Worm (Caenorhabditis elegans) whole organism, L1 larva: ENCODE measurements around the gene srlf-13.

ENCODE experiments used
- C16A3.4 ChIP-seq: fragments of 150-350 bp; optimal IDR thresholded peaks from 2 replicates; lab custom pipeline; 2014; ENCODE audit warnings: missing biosample characterization, missing genetic modification characterization
- egl-13 ChIP-seq: sonication (generic microtip); optimal IDR thresholded peaks from 2 replicates; lab custom pipeline; 2016; ENCODE audit warnings: missing genotype, missing genetic modification reagents, missing genetic modification characterization, missing compliant biosample characterization
- elt-3 ChIP-seq, 6 experiments: fragments of 150-350 bp in 1 of 6; sonication (generic microtip); optimal IDR thresholded peaks; 2 replicates each; lab custom pipeline; 2017 to 2018; ENCODE audit warnings: missing biosample characterization in 6 of 6, missing genetic modification characterization in 6 of 6, inconsistent platforms in 1 of 6
- ets-5 ChIP-seq: fragments of 200-800 bp; sonication (Bioruptor generic); IDR thresholded peaks from 2 replicates; pipeline ENCODE4 v1.3.6; 2022; ENCODE audit warnings: missing genetic modification characterization, missing compliant biosample characterization
- fkh-10 ChIP-seq: sonication (generic microtip); optimal IDR thresholded peaks from 2 replicates; lab custom pipeline; 2017; ENCODE audit warnings: missing biosample characterization, missing genetic modification reagents, missing genetic modification characterization
- irx-1 ChIP-seq: sonication (generic microtip); optimal IDR thresholded peaks from 2 replicates; lab custom pipeline; 2016; ENCODE audit warnings: missing genetic modification characterization, missing compliant biosample characterization
- mep-1 ChIP-seq: fragments of 150-350 bp; optimal IDR thresholded peaks from 2 replicates; lab custom pipeline; 2014; ENCODE audit warnings: missing biosample characterization, missing genetic modification characterization

- no peak for TF ChIP-seq C16A3.4
- no peak for TF ChIP-seq elt-3 (tag; optimal IDR thresholded peaks at IDR 0.05; lab: Kevin White, UChicago)
- TF ChIP-seq ets-5 = no peak
- no peak for TF ChIP-seq fkh-10
- no peak for TF ChIP-seq egl-13
- no peak for TF ChIP-seq mep-1 (tag; lab: Kevin White, UChicago)
- TF ChIP-seq irx-1 (tag; lab: Kevin White, UChicago) = no peak
Measured at ce11 chrIV:10884263-10884662, 12.1 kb downstream of the srlf-13 start, which contains the start of gene F13E9.5.
